Worm (Caenorhabditis elegans) whole organism, L4 larva: ENCODE data around the gene glb-13.

Experiments
- R02D3.7 ChIP-seq: fragments of 150-350 bp; sonication (generic microtip); optimal IDR thresholded peaks from 3 replicates; lab custom pipeline; 2014; ENCODE audit warnings: missing biosample characterization, missing genetic modification characterization
- Y105C5A.15 ChIP-seq: fragments of 200-800 bp; sonication (Bioruptor generic); IDR thresholded peaks from 2 replicates; pipeline ENCODE4 v1.3.6; 2022; ENCODE audit warnings: missing genetic modification characterization, missing compliant biosample characterization
- Y48G9A.11 ChIP-seq: fragments of 200-800 bp; sonication (Bioruptor generic); IDR thresholded peaks from 2 replicates; pipeline ENCODE4 v1.3.6; 2022; ENCODE audit warnings: missing genetic modification reagents, missing genetic modification characterization, missing compliant biosample characterization
- Y5F2A.4 ChIP-seq: fragments of 200-800 bp; sonication (Bioruptor generic); optimal IDR thresholded peaks from 2 replicates; lab custom pipeline; 2018; ENCODE audit warnings: mild to moderate bottlenecking, missing genetic modification characterization, missing compliant biosample characterization
- ZK546.5 ChIP-seq, 2 experiments: sonication (generic microtip); optimal IDR thresholded peaks; 2 replicates each; lab custom pipeline; 2017; ENCODE audit warnings: missing biosample characterization in 2 of 2, missing genetic modification characterization in 2 of 2
- aha-1 ChIP-seq: fragments of 150-350 bp; peaks from one replicate; lab custom pipeline; 2014; ENCODE audit warnings: missing biosample characterization, missing genetic modification characterization
- arid-1 ChIP-seq: fragments of 200-800 bp; sonication (Bioruptor generic); conservative IDR thresholded peaks from 2 replicates; pipeline ENCODE4 v1.3.6; 2022; ENCODE audit warnings: missing genetic modification reagents, missing genetic modification characterization, missing compliant biosample characterization
- attf-4 ChIP-seq: sonication (generic microtip); optimal IDR thresholded peaks from 3 replicates; lab custom pipeline; 2017; ENCODE audit warnings: missing biosample characterization, missing genetic modification characterization
- ceh-20 ChIP-seq: fragments of 200-800 bp; sonication (Bioruptor generic); IDR thresholded peaks from 2 replicates; pipeline ENCODE4 v1.3.6; 2022; ENCODE audit warnings: missing genetic modification reagents, missing genetic modification characterization, missing compliant biosample characterization
- ceh-28 ChIP-seq: fragments of 150-350 bp; optimal IDR thresholded peaks from 2 replicates; lab custom pipeline; 2014; ENCODE audit warnings: missing biosample characterization, missing genetic modification reagents, missing genetic modification characterization
- ceh-32 ChIP-seq: sonication (generic microtip); optimal IDR thresholded peaks from 2 replicates; lab custom pipeline; 2016; ENCODE audit warnings: mild to moderate bottlenecking, missing genetic modification characterization, missing compliant biosample characterization; ENCODE audit not compliant: poor library complexity
- ceh-62 ChIP-seq: sonication (generic microtip); optimal IDR thresholded peaks from 2 replicates; lab custom pipeline; 2017; ENCODE audit warnings: missing biosample characterization, missing genetic modification characterization
- ces-1 ChIP-seq: fragments of 150-350 bp; sonication (generic microtip); optimal IDR thresholded peaks from 4 replicates; lab custom pipeline; 2014; ENCODE audit warnings: missing biosample characterization, missing genetic modification reagents, missing genetic modification characterization
- cey-2 ChIP-seq: sonication (generic microtip); optimal IDR thresholded peaks from 3 replicates; lab custom pipeline; 2017; ENCODE audit warnings: missing genetic modification characterization, mild to moderate bottlenecking, missing compliant biosample characterization, antibody characterized with exemption, borderline replicate concordance; ENCODE audit not compliant: insufficient read depth
- daf-12 ChIP-seq: fragments of 150-350 bp; optimal IDR thresholded peaks from 2 replicates; lab custom pipeline; 2014; ENCODE audit warnings: missing biosample characterization, missing genetic modification reagents, missing genetic modification characterization
- daf-8 ChIP-seq: fragments of 200-800 bp; sonication (Bioruptor generic); IDR thresholded peaks from 2 replicates; pipeline ENCODE4 v1.3.6; 2022; ENCODE audit warnings: missing genetic modification characterization, missing compliant biosample characterization
- dmd-6 ChIP-seq: fragments of 200-800 bp; sonication (Bioruptor generic); IDR thresholded peaks from 2 replicates; pipeline ENCODE4 v1.3.6; 2022; ENCODE audit warnings: missing genetic modification reagents, missing genetic modification characterization, missing compliant biosample characterization
- dmd-8 ChIP-seq: fragments of 200-800 bp; sonication (Bioruptor generic); IDR thresholded peaks from 2 replicates; pipeline ENCODE4 v1.3.6; 2022; ENCODE audit warnings: missing genetic modification characterization, missing compliant biosample characterization
- fos-1 ChIP-seq: fragments of 150-350 bp; optimal IDR thresholded peaks from 2 replicates; lab custom pipeline; 2014; ENCODE audit warnings: missing biosample characterization, missing genetic modification characterization
- hlh-11 ChIP-seq: fragments of 200-800 bp; sonication (Bioruptor generic); optimal IDR thresholded peaks from 2 replicates; lab custom pipeline; 2018; ENCODE audit warnings: mild to moderate bottlenecking, missing genetic modification characterization, missing compliant biosample characterization
- hmg-1.1 ChIP-seq: fragments of 200-800 bp; sonication (Bioruptor generic); IDR thresholded peaks from 2 replicates; pipeline ENCODE4 v1.3.6; 2022; ENCODE audit warnings: missing genetic modification reagents, missing genetic modification characterization, missing compliant biosample characterization
- lim-7 ChIP-seq: fragments of 200-800 bp; sonication (Bioruptor generic); IDR thresholded peaks from 2 replicates; pipeline ENCODE4 v1.3.6; 2022; ENCODE audit warnings: missing genetic modification characterization, missing compliant biosample characterization
- lin-1 ChIP-seq: fragments of 200-800 bp; sonication (Bioruptor generic); IDR thresholded peaks from 2 replicates; pipeline ENCODE4 v1.3.6; 2022; ENCODE audit warnings: missing genetic modification reagents, missing genetic modification characterization, missing compliant biosample characterization
- lin-39 ChIP-seq: fragments of 150-350 bp; optimal IDR thresholded peaks from 2 replicates; lab custom pipeline; 2014; ENCODE audit warnings: missing biosample characterization, missing genetic modification reagents, missing genetic modification characterization
- madf-9 ChIP-seq: fragments of 200-800 bp; sonication (Bioruptor generic); conservative IDR thresholded peaks from 2 replicates; pipeline ENCODE4 v1.3.6; 2022; ENCODE audit warnings: missing genetic modification reagents, missing genetic modification characterization, missing compliant biosample characterization
- mxl-2 ChIP-seq: fragments of 200-800 bp; sonication (Bioruptor generic); conservative IDR thresholded peaks from 2 replicates; pipeline ENCODE4 v1.3.6; 2022; ENCODE audit warnings: missing genetic modification reagents, missing genetic modification characterization, missing compliant biosample characterization
- nhr-10 ChIP-seq: fragments of 150-350 bp; optimal IDR thresholded peaks from 2 replicates; lab custom pipeline; 2014; ENCODE audit warnings: missing biosample characterization, missing genetic modification characterization
- nhr-11 ChIP-seq: fragments of 150-350 bp; optimal IDR thresholded peaks from 2 replicates; lab custom pipeline; 2014; ENCODE audit warnings: missing biosample characterization, missing genetic modification characterization
- nhr-25 ChIP-seq: sonication (generic microtip); optimal IDR thresholded peaks from 2 replicates; lab custom pipeline; 2017; ENCODE audit warnings: missing genetic modification characterization, mild to moderate bottlenecking, missing compliant biosample characterization, antibody characterized with exemption, moderate library complexity, borderline replicate concordance; ENCODE audit not compliant: insufficient read depth
- nhr-28 ChIP-seq: fragments of 150-350 bp; optimal IDR thresholded peaks from 2 replicates; lab custom pipeline; 2014; ENCODE audit warnings: missing biosample characterization, missing genetic modification characterization
- nhr-41 ChIP-seq: fragments of 200-800 bp; sonication (Bioruptor generic); IDR thresholded peaks from 2 replicates; pipeline ENCODE4 v1.3.6; 2022; ENCODE audit warnings: missing genetic modification reagents, missing genetic modification characterization, missing compliant biosample characterization
- nhr-48 ChIP-seq: sonication (generic microtip); optimal IDR thresholded peaks from 2 replicates; lab custom pipeline; 2016; ENCODE audit warnings: mild to moderate bottlenecking, missing genetic modification characterization, missing compliant biosample characterization
- pqm-1 ChIP-seq: sonication (generic microtip); optimal IDR thresholded peaks from 2 replicates; lab custom pipeline; 2017; ENCODE audit warnings: missing biosample characterization, missing genetic modification characterization
- saeg-2 ChIP-seq: fragments of 200-800 bp; sonication (Bioruptor generic); IDR thresholded peaks from 2 replicates; pipeline ENCODE4 v1.3.6; 2022; ENCODE audit warnings: missing genetic modification reagents, missing genetic modification characterization, missing compliant biosample characterization
- sdz-12 ChIP-seq: fragments of 200-800 bp; sonication (Bioruptor generic); optimal IDR thresholded peaks from 2 replicates; lab custom pipeline; 2018; ENCODE audit warnings: mild to moderate bottlenecking, missing genetic modification characterization, missing compliant biosample characterization
- snpc-1.2 ChIP-seq: fragments of 200-800 bp; sonication (Bioruptor generic); IDR thresholded peaks from 2 replicates; pipeline ENCODE4 v1.3.6; 2022; ENCODE audit warnings: missing genetic modification reagents, missing genetic modification characterization, missing compliant biosample characterization
- snpc-4 ChIP-seq: fragments of 150-350 bp; optimal IDR thresholded peaks from 2 replicates; lab custom pipeline; 2014; ENCODE audit warnings: missing biosample characterization, missing genetic modification characterization
- tra-1 ChIP-seq: fragments of 200-800 bp; sonication (Bioruptor generic); IDR thresholded peaks from 2 replicates; pipeline ENCODE4 v1.3.6; 2022; ENCODE audit warnings: missing genetic modification reagents, missing genetic modification characterization, missing compliant biosample characterization
- unc-39 ChIP-seq: sonication (generic microtip); optimal IDR thresholded peaks from 2 replicates; lab custom pipeline; 2017; ENCODE audit warnings: missing biosample characterization, missing genetic modification characterization
- unc-62 ChIP-seq, 3 experiments: fragments of 150-350 bp in 1 of 3; sonication (generic microtip); optimal IDR thresholded peaks in 2 of 3; peaks in 1 of 3; 1 replicate in 1 of 3; 2 replicates in 2 of 3; lab custom pipeline; 2014 to 2017; ENCODE audit warnings: missing biosample characterization in 3 of 3, missing genetic modification characterization in 3 of 3, missing genetic modification reagents in 3 of 3, missing genotype in 1 of 3
- zag-1 ChIP-seq: fragments of 150-350 bp; optimal IDR thresholded peaks from 2 replicates; lab custom pipeline; 2014; ENCODE audit warnings: missing biosample characterization, missing genetic modification characterization
- zfp-2 ChIP-seq: sonication (generic microtip); optimal IDR thresholded peaks from 2 replicates; lab custom pipeline; 2016; ENCODE audit warnings: mild to moderate bottlenecking, missing genetic modification characterization, missing compliant biosample characterization
- zip-11 ChIP-seq: fragments of 200-800 bp; sonication (Bioruptor generic); IDR thresholded peaks from 2 replicates; pipeline ENCODE4 v1.3.6; 2022; ENCODE audit warnings: missing genetic modification characterization, missing compliant biosample characterization
- ztf-11 ChIP-seq: fragments of 150-350 bp; optimal IDR thresholded peaks from 2 replicates; lab custom pipeline; 2014; ENCODE audit warnings: missing biosample characterization, missing genetic modification characterization
- ztf-7 ChIP-seq: fragments of 150-350 bp; optimal IDR thresholded peaks from 2 replicates; lab custom pipeline; 2014; ENCODE audit warnings: missing biosample characterization, missing genetic modification characterization

glb-13 gene

ce11 chrX:12367498-12367897, 10.7 kb downstream of the glb-13 start (continued):
- TF ChIP-seq ceh-20 (0 out of 2 replicates have a peak, but pooled peaks have one; percentile 33), unc-39 (tag; lab: Kevin White, UChicago) (no peak), fos-1 (tag; lab: Kevin White, UChicago) (no peak), ceh-62 (tag; lab: Kevin White, UChicago) (no peak), daf-8 (GFP tag; lab: Robert Waterston, UW) (no peak), ztf-11 (no peak), zag-1 (no peak), daf-12 (tag; lab: Kevin White, UChicago) (no peak), hlh-11 (tag; lab: Kevin White, UChicago) (peak; percentile 53), pqm-1 (no peak), ceh-28 (no peak)
- TF ChIP-seq, all 104 proteins: peak for 35

ce11 chrX:12365388-12365787, 12.8 kb downstream of the glb-13 start, which contains the start of gene F19H6.4:
Gene F19H6.4, plus strand, starts transcription at chrX:12365688.
- TF ChIP-seq arid-1 (GFP tag; lab: Robert Waterston, UW) (no peak), hmg-1.1 (GFP tag; lab: Robert Waterston, UW) (no peak), zfp-2 (no peak), nhr-48 (tag; lab: Kevin White, UChicago) (no peak), ceh-20 (no peak), R02D3.7 (tag; lab: Kevin White, UChicago) (no peak), zag-1 (no peak), aha-1 (tag; lab: Kevin White, UChicago) (no peak), Y48G9A.11 (no peak), nhr-10 (tag; lab: Kevin White, UChicago) (no peak), nhr-25 (tag; lab: Kevin White, UChicago) (no peak), unc-62 (GFP tag; optimal IDR thresholded peaks at IDR 0.05 in 1 of 2; lab: Kevin White, UChicago) (no peak), unc-62 (tag; optimal IDR thresholded peaks at IDR 0.05; lab: Kevin White, UChicago) (no peak), sdz-12 (no peak), snpc-4 (tag; lab: Kevin White, UChicago) (no peak), ztf-7 (tag; lab: Kevin White, UChicago) (no peak), Y5F2A.4 (GFP tag; lab: Kevin White, UChicago) (no peak), snpc-1.2 (GFP tag; lab: Robert Waterston, UW) (no peak), zip-11 (GFP tag; lab: Robert Waterston, UW) (no peak), nhr-28 (tag; lab: Kevin White, UChicago) (no peak)

- TF ChIP-seq lin-39 (tag; lab: Kevin White, UChicago): no peak
- no peak for TF ChIP-seq madf-9
Measured at ce11 chrX:12364804-12365203, 13.4 kb downstream of the glb-13 start, which contains the start of gene F19H6.5. Gene F19H6.5, minus strand, starts transcription at chrX:12364904.

ce11 chrX:12362951-12363486, 15.2 kb downstream of the glb-13 start:
- TF ChIP-seq ZK546.5 (tag; optimal IDR thresholded peaks at IDR 0.05; lab: Kevin White, UChicago): peak; percentile 29 to 68
- no peak for TF ChIP-seq snpc-1.2 (GFP tag; lab: Robert Waterston, UW)
- peak; percentile 50 for TF ChIP-seq snpc-4 (tag; lab: Kevin White, UChicago)
- TF ChIP-seq attf-4 (tag; lab: Kevin White, UChicago): peak; percentile 50
- TF ChIP-seq nhr-41 (GFP tag; lab: Robert Waterston, UW): peak; percentile 72; the same call in 1 of the 2 replicates
- TF ChIP-seq saeg-2 (GFP tag; lab: Robert Waterston, UW): peak; percentile 93
- TF ChIP-seq lim-7: no peak
- peak; percentile 70; the same call in 1 of the 2 replicates for TF ChIP-seq Y105C5A.15
- peak; percentile 83 for TF ChIP-seq mxl-2 (GFP tag; lab: Robert Waterston, UW)
- TF ChIP-seq cey-2 (tag; lab: Kevin White, UChicago): peak; percentile 86
- peak; percentile 97 for TF ChIP-seq nhr-11 (tag; lab: Kevin White, UChicago)
- no peak for TF ChIP-seq zip-11 (GFP tag; lab: Robert Waterston, UW)
- peak; percentile 91 for TF ChIP-seq nhr-28 (tag; lab: Kevin White, UChicago)
- peak; percentile 97 for TF ChIP-seq ces-1 (GFP tag; lab: Kevin White, UChicago)
- 0 out of 2 replicates have a peak, but pooled peaks have one; percentile 5 for TF ChIP-seq dmd-8 (GFP tag; lab: Robert Waterston, UW)
- TF ChIP-seq nhr-25 (tag; lab: Kevin White, UChicago): peak; percentile 84
- TF ChIP-seq tra-1 (GFP tag; lab: Robert Waterston, UW): peak; percentile 96
- peak; percentile 89 for TF ChIP-seq ceh-32 (tag; lab: Kevin White, UChicago)
- TF ChIP-seq unc-62 (GFP tag; optimal IDR thresholded peaks at IDR 0.05 in 1 of 2; lab: Kevin White, UChicago): peak; percentile 65 to 100
- peak; percentile 96 for TF ChIP-seq unc-62 (tag; optimal IDR thresholded peaks at IDR 0.05; lab: Kevin White, UChicago)
- peak; percentile 92 for TF ChIP-seq lin-1 (GFP tag; lab: Robert Waterston, UW)
- TF ChIP-seq dmd-6 (GFP tag; lab: Robert Waterston, UW): peak; percentile 97
